Worm (Caenorhabditis elegans): ENCODE measurements around the gene F40C5.2.

Gene F40C5.2

DNA sequence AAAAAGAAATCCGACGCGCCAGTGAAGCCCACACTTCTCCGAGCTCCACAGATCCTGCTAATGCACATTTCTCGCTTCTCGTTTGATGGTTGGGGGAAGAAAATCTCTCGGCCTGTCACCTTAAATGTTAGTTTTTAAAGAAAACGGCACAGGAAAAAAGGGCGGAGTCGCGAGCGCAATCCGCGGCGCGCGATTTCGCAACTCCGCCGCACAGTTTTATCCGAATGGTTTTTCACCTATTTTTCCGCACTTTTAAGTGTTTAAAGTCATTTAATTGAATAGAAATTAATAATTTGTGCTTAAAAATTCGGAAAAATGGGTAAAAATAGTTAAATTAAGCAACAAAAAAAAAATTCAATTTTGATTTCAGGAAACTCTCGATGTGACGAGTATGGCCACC lies 16.8 kb downstream of the F40C5.2 start (continued):
- no peak for TF ChIP-seq let-607 (tag; optimal IDR thresholded peaks at IDR 0.05)
- TF ChIP-seq F55B11.4 (tag; optimal IDR thresholded peaks at IDR 0.05; ENCODE audit: borderline replicate concordance, insufficient read depth), result no peak
- TF ChIP-seq hmg-20 (GFP tag; IDR thresholded peaks at IDR 0.05), result no peak
- no peak for TF ChIP-seq dox-1 (GFP tag; IDR thresholded peaks at IDR 0.05)
- 0 out of 2 replicates have a peak, but pooled peaks have one; percentile 11 for TF ChIP-seq hmg-1.2 (GFP tag; IDR thresholded peaks at IDR 0.05)
- TF ChIP-seq nhr-120 (GFP tag; IDR thresholded peaks at IDR 0.05), result no peak
- TF ChIP-seq rcor-1 (GFP tag; IDR thresholded peaks at IDR 0.05), result 0 out of 2 replicates have a peak, but pooled peaks have one; percentile 17
- no peak for TF ChIP-seq bed-2 (GFP tag; IDR thresholded peaks at IDR 0.05)
- peak; percentile 12 for TF ChIP-seq lin-54 (GFP tag; optimal IDR thresholded peaks at IDR 0.05)
- TF ChIP-seq mcd-1 (GFP tag; IDR thresholded peaks at IDR 0.05), result peak; percentile 53
- no peak for TF ChIP-seq F33H1.4 (GFP tag; IDR thresholded peaks at IDR 0.05)
- 0 out of 2 replicates have a peak, but pooled peaks have one; percentile 29 for TF ChIP-seq attf-3 (GFP tag; conservative IDR thresholded peaks at IDR 0.05)
- TF ChIP-seq nhr-90 (tag; optimal IDR thresholded peaks at IDR 0.05), result no peak
- no peak for TF ChIP-seq cebp-2 (GFP tag; IDR thresholded peaks at IDR 0.05)
- no peak for TF ChIP-seq ekl-4 (GFP tag; IDR thresholded peaks at IDR 0.05)
- no peak for TF ChIP-seq nfya-1 (tag; optimal IDR thresholded peaks at IDR 0.05; ENCODE audit: borderline replicate concordance, insufficient read depth)
- TF ChIP-seq chd-7 (tag; optimal IDR thresholded peaks at IDR 0.05), result no peak
- no peak for TF ChIP-seq madf-8 (GFP tag; conservative IDR thresholded peaks at IDR 0.05)

DNA sequence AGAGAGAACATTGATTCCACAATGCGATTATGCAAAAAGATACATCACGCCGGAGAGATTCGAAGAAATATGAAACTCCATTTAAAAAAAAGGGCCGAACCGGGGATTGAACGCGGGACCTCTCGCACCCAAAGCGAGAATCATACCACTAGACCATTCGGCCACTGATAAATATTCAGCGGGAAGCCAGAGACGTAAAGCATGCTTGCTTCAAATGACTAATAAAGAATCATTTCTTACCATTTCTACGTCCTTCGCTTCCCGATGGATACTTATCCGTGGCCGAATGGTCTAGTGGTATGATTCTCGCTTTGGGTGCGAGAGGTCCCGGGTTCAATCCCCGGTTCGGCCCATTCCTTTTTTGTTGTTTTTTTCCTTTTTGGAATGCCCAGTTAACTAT lies 17.4 kb downstream of the F40C5.2 start:
- TF ChIP-seq xnd-1 (tag; optimal IDR thresholded peaks at IDR 0.05) (no peak), F22D6.2 (tag; optimal IDR thresholded peaks at IDR 0.05) (no peak), madf-8 (GFP tag; conservative IDR thresholded peaks at IDR 0.05) (0 out of 2 replicates have a peak, but pooled peaks have one; percentile 5), lin-40 (tag; optimal IDR thresholded peaks at IDR 0.05) (no peak), ztf-6 (GFP tag; IDR thresholded peaks at IDR 0.05) (no peak), B0261.1 (tag; optimal IDR thresholded peaks at IDR 0.05) (peak; percentile 65), nfya-1 (tag; optimal IDR thresholded peaks at IDR 0.05; ENCODE audit: borderline replicate concordance, insufficient read depth) (no peak), rcor-1 (GFP tag; IDR thresholded peaks at IDR 0.05) (no peak), D2030.7 (GFP tag; IDR thresholded peaks at IDR 0.05) (peak; percentile 62), efl-1 (GFP tag; optimal IDR thresholded peaks at IDR 0.05) (no peak), ZK185.1 (tag; optimal IDR thresholded peaks at IDR 0.05; ENCODE audit: poor library complexity, severe bottlenecking) (peak; percentile 5), K12H6.12 (tag; optimal IDR thresholded peaks at IDR 0.05) (no peak), die-1 (tag; optimal IDR thresholded peaks at IDR 0.05) (no peak), tbp1 (GFP tag; optimal IDR thresholded peaks at IDR 0.05) (peak; percentile 86), ceh-27 (GFP tag; optimal IDR thresholded peaks at IDR 0.05) (no peak), sea-2 (GFP tag; IDR thresholded peaks at IDR 0.05) (no peak), sptf-2 (GFP tag; optimal IDR thresholded peaks at IDR 0.05) (no peak), nhr-90 (tag; optimal IDR thresholded peaks at IDR 0.05) (peak; percentile 28), sdz-38 (tag; optimal IDR thresholded peaks at IDR 0.05) (no peak), K11D2.4 (GFP tag; IDR thresholded peaks at IDR 0.05) (no peak), madf-6 (GFP tag; IDR thresholded peaks at IDR 0.05) (peak; percentile 37; the same call in 1 of the 2 replicates), egrh-3 (GFP tag; IDR thresholded peaks at IDR 0.05) (no peak), cebp-1 (GFP tag; IDR thresholded peaks at IDR 0.05) (no peak), cebp-1 (tag; optimal IDR thresholded peaks at IDR 0.05) (no peak), C17E4.6 (GFP tag; IDR thresholded peaks at IDR 0.05) (0 out of 2 replicates have a peak, but pooled peaks have one; percentile 38), lin-54 (GFP tag; optimal IDR thresholded peaks at IDR 0.05) (peak; percentile 10), atf-7 (tag; optimal IDR thresholded peaks at IDR 0.05) (no peak), snpc-1.3 (tag; optimal IDR thresholded peaks at IDR 0.05; ENCODE audit: insufficient read depth) (peak; percentile 10), lin-26 (GFP tag; IDR thresholded peaks at IDR 0.05) (peak; percentile 87), repo-1 (tag; optimal IDR thresholded peaks at IDR 0.05) (no peak), ztf-25 (GFP tag; IDR thresholded peaks at IDR 0.05) (peak; percentile 69; the same call in 1 of the 2 replicates), mes-4 (tag; optimal IDR thresholded peaks at IDR 0.05) (no peak), ceh-40 (GFP tag; IDR thresholded peaks at IDR 0.05) (0 out of 2 replicates have a peak, but pooled peaks have one; percentile 62), cebp-2 (GFP tag; IDR thresholded peaks at IDR 0.05) (0 out of 2 replicates have a peak, but pooled peaks have one; percentile 10), F33H1.4 (GFP tag; IDR thresholded peaks at IDR 0.05) (0 out of 2 replicates have a peak, but pooled peaks have one; percentile 15), hmg-1.2 (GFP tag; IDR thresholded peaks at IDR 0.05) (peak; percentile 35; the same call in 1 of the 2 replicates)

Data from whole organism, young adult.